Worm (Caenorhabditis elegans) whole organism, L1 larva: ENCODE results near the gene unc-77.

Experiments
- aly-2 ChIP-seq: fragments of 150-350 bp; optimal IDR thresholded peaks from 2 replicates; lab custom pipeline; 2014; ENCODE audit warnings: missing biosample characterization, missing genetic modification characterization
- ceh-88 ChIP-seq: fragments of 200-800 bp; sonication (Bioruptor generic); IDR thresholded peaks from 2 replicates; pipeline ENCODE4 v1.3.6; 2022; ENCODE audit warnings: missing genetic modification characterization, missing compliant biosample characterization
- lin-39 ChIP-seq: fragments of 150-350 bp; optimal IDR thresholded peaks from 2 replicates; lab custom pipeline; 2014; ENCODE audit warnings: missing biosample characterization, missing genetic modification reagents, missing genetic modification characterization
- mdl-1 ChIP-seq, 2 experiments: fragments of 150-350 bp; optimal IDR thresholded peaks; 2 replicates each; lab custom pipeline; 2014 to 2017; ENCODE audit warnings: missing biosample characterization in 2 of 2, missing genetic modification characterization in 2 of 2, inconsistent platforms in 1 of 2
- nhr-11 ChIP-seq: fragments of 150-350 bp; optimal IDR thresholded peaks from 2 replicates; lab custom pipeline; 2014; ENCODE audit warnings: missing biosample characterization, missing genetic modification characterization
- nhr-12 ChIP-seq: sonication (generic microtip); optimal IDR thresholded peaks from 2 replicates; lab custom pipeline; 2017; ENCODE audit warnings: missing biosample characterization, missing genetic modification characterization
- zip-4 ChIP-seq: fragments of 200-800 bp; sonication (Bioruptor generic); optimal IDR thresholded peaks from 2 replicates; lab custom pipeline; 2018; ENCODE audit warnings: mild to moderate bottlenecking, missing genetic modification characterization, moderate library complexity, missing compliant biosample characterization

DNA sequence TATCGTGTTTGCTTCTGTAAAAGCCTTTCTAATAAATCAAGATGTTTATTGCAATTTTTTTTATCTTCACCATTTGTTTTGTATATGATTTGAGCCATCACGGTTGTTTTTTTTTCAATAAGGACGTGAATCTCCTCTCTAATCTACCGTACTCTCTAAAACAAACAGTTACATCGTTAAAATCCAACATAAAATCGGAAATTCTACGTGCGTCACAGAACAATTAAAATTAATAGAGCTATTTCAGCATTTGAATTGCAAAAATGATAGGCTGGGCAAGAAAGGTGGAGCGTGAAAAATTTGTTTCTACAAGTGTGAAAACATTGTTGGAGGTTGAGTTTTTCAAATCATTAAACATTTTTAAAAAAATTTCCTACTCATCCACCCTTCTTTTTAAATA, 29.7 kb upstream of the unc-77 start, which contains the start of gene C49A9.5:
- TF ChIP-seq mdl-1 (tag; optimal IDR thresholded peaks at IDR 0.05; lab: Kevin White, UChicago) (no peak), lin-39 (tag; lab: Kevin White, UChicago) (no peak), zip-4 (GFP tag; lab: Kevin White, UChicago) (no peak), nhr-12 (tag; lab: Kevin White, UChicago) (no peak), nhr-11 (tag; lab: Kevin White, UChicago) (no peak), ceh-88 (GFP tag; lab: Robert Waterston, UW) (no peak), aly-2 (no peak)
